Fruit fly (Drosophila melanogaster): ENCODE measurements around the gene goe.

goe gene

DNA sequence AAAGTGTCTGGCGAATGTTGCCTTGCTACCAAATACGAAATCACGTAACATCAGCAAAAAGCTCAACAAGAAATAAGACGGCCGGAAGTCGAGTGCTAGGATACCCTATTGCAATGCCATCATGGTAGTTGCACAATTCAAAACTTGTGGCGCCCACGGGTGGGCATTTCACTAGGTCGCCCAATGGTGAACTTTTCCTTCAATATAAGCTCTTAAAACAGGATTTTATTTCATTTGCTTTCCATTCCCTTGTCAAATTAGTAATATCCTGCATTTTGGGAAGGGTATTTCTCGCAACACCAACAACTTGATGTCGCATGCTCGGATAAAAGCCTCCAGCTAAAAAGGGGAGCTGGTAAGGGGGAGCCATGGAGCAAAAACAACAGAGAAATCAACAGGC, 9.8 kb upstream of the goe start:
- TF ChIP-seq h (optimal IDR thresholded peaks at IDR 0.05) = no peak
- TF ChIP-seq Myc (optimal IDR thresholded peaks at IDR 0.05) = no peak
- TF ChIP-seq ttk (optimal IDR thresholded peaks at IDR 0.05) = no peak
- no peak for TF ChIP-seq insv (optimal IDR thresholded peaks at IDR 0.05)
- TF ChIP-seq psq (optimal IDR thresholded peaks at IDR 0.05) = no peak
- no peak for TF ChIP-seq Sin3A (optimal IDR thresholded peaks at IDR 0.05)

DNA sequence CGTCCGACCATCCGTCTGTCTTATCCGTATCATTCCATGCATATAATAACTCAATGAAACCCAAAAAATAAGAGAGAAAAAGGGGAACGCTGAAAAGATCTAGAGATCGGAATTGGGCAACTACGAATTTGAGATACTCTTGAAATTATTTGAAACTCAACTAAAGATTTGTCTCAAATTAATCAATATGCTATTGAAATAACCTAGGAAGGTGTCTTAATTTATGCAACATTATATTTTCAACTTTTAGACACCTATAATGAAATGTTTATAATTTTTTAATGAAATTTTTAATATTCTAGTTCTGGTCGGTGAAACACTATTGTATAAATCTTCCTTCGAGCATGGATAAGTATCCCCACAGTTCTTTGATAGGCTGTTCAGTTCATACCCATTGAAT, 8.8 kb upstream of the goe start:
- no peak for TF ChIP-seq Myc (optimal IDR thresholded peaks at IDR 0.05)
- no peak for TF ChIP-seq Sin3A (optimal IDR thresholded peaks at IDR 0.05)
- no peak for TF ChIP-seq psq (optimal IDR thresholded peaks at IDR 0.05)
- no peak for TF ChIP-seq ttk (optimal IDR thresholded peaks at IDR 0.05)
- TF ChIP-seq insv (optimal IDR thresholded peaks at IDR 0.05) = no peak
- TF ChIP-seq h (optimal IDR thresholded peaks at IDR 0.05) = no peak

DNA sequence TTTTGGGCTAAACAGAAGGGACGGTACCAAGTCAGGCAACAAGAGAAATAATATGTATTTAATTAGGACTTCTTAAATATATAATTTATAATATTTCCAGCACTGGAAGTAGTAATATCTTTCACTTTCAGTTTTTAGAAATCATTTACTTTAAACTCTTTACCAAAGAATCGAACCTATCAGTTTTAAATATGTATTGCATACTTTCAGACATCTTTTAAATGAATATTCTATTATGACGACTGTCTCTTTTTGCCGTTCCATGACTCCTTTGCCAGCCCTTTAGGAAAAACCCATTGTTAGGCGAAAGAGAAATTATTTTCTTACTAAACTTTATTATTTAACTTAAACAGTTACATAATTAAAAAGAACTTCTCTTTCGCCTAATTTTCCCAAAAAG, 5.9 kb upstream of the goe start:
- TF ChIP-seq Sin3A (optimal IDR thresholded peaks at IDR 0.05) = no peak
- TF ChIP-seq ttk (optimal IDR thresholded peaks at IDR 0.05) = no peak
- no peak for TF ChIP-seq psq (optimal IDR thresholded peaks at IDR 0.05)
- no peak for TF ChIP-seq Myc (optimal IDR thresholded peaks at IDR 0.05)
- no peak for TF ChIP-seq h (optimal IDR thresholded peaks at IDR 0.05)
- no peak for TF ChIP-seq insv (optimal IDR thresholded peaks at IDR 0.05)

DNA sequence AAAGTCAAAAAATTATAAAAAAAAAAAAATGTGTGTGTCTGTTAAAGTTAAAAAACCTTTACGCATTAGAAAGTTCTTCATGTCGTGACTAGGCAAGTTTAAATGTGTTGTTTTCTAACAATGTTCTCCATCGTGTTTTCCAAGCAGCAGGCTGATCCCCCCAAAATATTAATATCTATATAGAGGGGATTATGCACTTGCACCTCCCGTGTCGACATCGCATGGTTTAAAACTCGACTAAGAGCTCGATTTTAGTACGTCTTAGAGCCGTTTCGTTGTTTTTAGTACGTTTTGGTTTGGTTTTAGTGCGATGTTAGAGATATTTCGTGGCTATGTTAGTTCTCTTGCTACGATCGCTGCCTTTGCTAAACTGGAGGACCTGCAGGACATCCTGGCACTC, 1.4 kb upstream of the goe start:
- TF ChIP-seq insv (optimal IDR thresholded peaks at IDR 0.05) (no peak), ttk (optimal IDR thresholded peaks at IDR 0.05) (no peak), Sin3A (optimal IDR thresholded peaks at IDR 0.05) (no peak), psq (optimal IDR thresholded peaks at IDR 0.05) (no peak)

DNA sequence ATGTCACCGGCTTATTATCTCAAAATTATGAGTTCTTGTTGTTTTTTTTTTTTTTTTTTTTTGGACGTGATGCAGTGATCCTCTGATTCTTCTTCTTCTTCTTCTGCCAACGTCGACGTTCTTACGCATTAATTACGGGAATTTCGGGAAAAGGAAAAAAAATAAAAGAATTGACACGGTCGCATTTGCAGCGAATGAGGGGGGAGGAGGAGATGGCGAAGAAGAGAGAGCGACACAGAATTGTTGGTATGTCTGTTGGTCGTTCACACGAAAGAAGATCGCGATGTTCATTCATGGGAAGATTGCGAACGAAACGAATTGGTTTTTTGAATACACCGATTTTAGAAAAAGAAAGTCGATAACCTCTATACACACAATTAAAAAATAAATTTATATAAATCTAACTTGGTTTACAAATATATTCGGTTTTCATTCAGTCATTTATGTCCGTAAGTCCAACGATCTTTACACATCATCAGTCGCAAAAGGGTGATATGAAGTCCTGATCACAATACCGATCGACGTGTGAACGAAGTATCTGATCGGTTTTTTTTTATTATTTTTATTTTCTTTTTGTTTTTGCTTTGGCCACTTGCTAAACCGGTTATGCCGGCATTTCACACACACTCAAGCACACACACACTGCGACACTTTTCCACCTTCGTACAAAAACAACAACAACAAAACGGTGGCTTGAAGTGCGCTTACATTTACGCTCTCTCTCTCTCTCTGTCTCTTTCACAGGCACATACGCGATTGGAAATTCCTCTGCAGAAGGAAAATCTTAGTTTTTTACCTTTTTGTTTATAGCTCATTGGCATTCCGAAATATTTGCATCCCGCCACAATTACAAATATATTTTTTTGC, 765 bp downstream of the goe start:
- no peak for TF ChIP-seq ttk (optimal IDR thresholded peaks at IDR 0.05)
- TF ChIP-seq h (optimal IDR thresholded peaks at IDR 0.05) = no peak
- no peak for TF ChIP-seq insv (optimal IDR thresholded peaks at IDR 0.05)
- TF ChIP-seq psq (optimal IDR thresholded peaks at IDR 0.05) = no peak
- TF ChIP-seq Sin3A (optimal IDR thresholded peaks at IDR 0.05) = no peak
- TF ChIP-seq Myc (optimal IDR thresholded peaks at IDR 0.05) = no peak

DNA sequence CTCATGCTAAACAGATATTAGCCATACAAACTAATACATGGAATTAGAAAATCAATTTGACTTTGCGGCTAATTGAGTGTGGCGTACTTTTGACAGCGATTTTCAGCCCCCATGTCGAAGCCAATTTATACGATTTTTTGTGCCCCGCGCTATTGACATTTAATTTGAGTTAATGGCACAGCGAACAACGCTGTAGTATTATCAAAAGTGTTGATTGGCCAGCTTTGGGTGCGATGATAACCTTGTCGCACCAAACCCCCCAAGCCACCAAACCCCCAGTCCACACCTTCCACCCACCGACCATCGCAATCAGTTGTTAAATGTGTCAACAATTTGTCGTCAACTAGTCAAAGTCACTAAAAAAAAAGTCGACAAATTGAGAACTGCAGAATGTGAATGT, 2.4 kb downstream of the goe start:
- no peak for TF ChIP-seq ttk (optimal IDR thresholded peaks at IDR 0.05)
- no peak for TF ChIP-seq insv (optimal IDR thresholded peaks at IDR 0.05)
- no peak for TF ChIP-seq h (optimal IDR thresholded peaks at IDR 0.05)
- no peak for TF ChIP-seq Myc (optimal IDR thresholded peaks at IDR 0.05)
- no peak for TF ChIP-seq psq (optimal IDR thresholded peaks at IDR 0.05)
- TF ChIP-seq Sin3A (optimal IDR thresholded peaks at IDR 0.05) = no peak

DNA sequence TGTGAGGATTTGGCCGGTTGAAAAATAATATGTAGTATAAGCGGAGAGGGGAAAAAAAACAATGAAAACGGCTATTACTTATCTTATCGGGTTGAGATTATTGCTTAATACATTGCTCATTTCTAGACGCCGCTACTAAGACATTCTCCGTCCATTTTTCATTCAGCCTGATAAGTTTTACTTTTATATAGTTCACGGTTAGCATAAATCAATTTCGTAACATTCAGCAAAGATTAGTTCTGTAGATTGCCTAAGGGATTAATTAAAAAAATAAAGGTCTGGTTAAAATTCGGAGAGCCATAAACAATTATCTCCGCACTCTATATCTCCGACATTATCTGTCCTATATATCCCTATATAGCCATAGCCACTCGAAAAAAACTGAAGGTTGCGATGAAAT, 4.2 kb downstream of the goe start:
- no peak for TF ChIP-seq Myc (optimal IDR thresholded peaks at IDR 0.05)
- TF ChIP-seq psq (optimal IDR thresholded peaks at IDR 0.05) = no peak
- no peak for TF ChIP-seq h (optimal IDR thresholded peaks at IDR 0.05)
- no peak for TF ChIP-seq insv (optimal IDR thresholded peaks at IDR 0.05)
- no peak for TF ChIP-seq Sin3A (optimal IDR thresholded peaks at IDR 0.05)
- TF ChIP-seq ttk (optimal IDR thresholded peaks at IDR 0.05) = no peak

DNA sequence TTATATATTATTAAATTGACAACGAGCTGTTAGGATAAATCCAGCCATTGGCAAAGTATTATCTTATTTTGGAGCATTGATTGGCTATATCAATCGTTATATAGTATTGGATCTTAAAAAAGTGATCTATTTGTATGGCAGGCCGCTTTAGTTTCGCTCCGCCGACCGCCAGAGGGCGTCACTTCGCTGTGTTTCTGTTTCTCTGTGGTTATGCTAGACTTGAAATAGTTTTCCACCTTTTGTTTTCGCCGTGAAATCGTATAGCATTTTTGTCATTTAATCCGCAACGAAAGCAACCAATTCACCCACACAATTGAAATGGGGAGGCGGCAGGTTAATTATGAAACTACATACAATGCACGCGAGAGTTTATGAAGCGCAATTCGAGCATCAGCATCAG, 4.9 kb downstream of the goe start:
- no peak for TF ChIP-seq ttk (optimal IDR thresholded peaks at IDR 0.05)
- TF ChIP-seq insv (optimal IDR thresholded peaks at IDR 0.05) = no peak
- TF ChIP-seq h (optimal IDR thresholded peaks at IDR 0.05) = peak; percentile 4
- no peak for TF ChIP-seq Myc (optimal IDR thresholded peaks at IDR 0.05)
- no peak for TF ChIP-seq psq (optimal IDR thresholded peaks at IDR 0.05)
- TF ChIP-seq Sin3A (optimal IDR thresholded peaks at IDR 0.05) = no peak

DNA sequence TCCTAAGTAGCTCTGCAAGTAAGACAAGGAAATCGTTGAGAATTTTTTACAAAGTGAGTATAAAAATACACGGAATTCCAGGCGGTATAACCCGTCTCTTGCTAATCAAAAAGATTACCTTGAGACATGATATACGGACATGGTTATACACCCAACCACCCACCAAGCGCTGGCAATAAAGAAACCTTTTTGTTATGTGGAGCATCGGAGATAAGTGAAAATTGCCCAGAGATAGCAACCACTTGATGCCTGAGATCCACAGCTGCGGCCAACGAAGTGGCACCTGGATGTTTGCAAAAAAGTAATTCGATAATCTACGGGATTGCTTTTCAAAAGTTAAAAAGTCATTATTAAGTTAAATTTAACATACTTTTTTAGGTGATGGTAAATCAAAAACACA, 5.8 kb downstream of the goe start:
- TF ChIP-seq ttk (optimal IDR thresholded peaks at IDR 0.05) (no peak), Sin3A (optimal IDR thresholded peaks at IDR 0.05) (no peak), Myc (optimal IDR thresholded peaks at IDR 0.05) (no peak), insv (optimal IDR thresholded peaks at IDR 0.05) (no peak), h (optimal IDR thresholded peaks at IDR 0.05) (no peak), psq (optimal IDR thresholded peaks at IDR 0.05) (no peak)

DNA sequence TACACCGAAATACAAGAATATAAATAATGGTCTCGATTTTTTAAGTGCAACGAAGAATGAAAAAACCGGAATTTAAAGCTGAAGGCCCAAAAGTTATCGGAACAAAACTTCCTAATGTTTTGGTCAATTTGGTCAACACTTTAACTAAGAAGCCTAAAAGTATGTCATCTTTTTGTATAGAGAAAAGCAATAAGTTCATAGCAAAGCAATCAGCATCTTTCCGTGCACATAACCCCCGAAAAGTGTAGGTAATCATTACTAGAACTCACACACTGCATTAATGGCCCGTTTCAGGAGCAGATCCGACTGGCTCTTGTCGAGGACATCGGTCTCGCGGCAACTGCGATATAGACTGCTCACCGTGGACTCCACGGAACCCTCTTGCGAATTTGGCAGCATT, 7.4 kb downstream of the goe start:
- TF ChIP-seq psq (optimal IDR thresholded peaks at IDR 0.05) = no peak
- TF ChIP-seq insv (optimal IDR thresholded peaks at IDR 0.05) = no peak
- TF ChIP-seq ttk (optimal IDR thresholded peaks at IDR 0.05) = no peak
- no peak for TF ChIP-seq Sin3A (optimal IDR thresholded peaks at IDR 0.05)
- TF ChIP-seq Myc (optimal IDR thresholded peaks at IDR 0.05) = no peak
- no peak for TF ChIP-seq h (optimal IDR thresholded peaks at IDR 0.05)

DNA sequence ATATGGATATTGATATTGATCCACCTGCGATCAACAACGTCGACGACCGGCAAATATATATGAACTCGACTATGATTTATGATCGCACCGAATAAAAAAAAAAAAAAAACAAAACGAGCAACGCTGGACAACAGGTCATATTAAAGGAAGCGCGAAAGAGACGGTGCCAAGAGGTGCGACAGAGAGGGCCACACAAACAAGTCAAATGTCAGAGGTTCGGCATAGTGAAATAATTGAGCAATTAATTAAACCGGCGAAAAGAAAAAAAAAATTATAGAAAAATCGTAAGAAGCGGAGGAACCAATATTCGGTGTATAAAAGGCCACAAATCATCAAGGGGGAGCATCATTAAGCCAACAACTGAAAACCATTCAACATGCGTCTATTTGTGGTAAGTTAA, 9.2 kb downstream of the goe start, which contains the start of gene Twdlalpha:
TSS of gene Twdlalpha (plus strand) at position 301 of the 400 bp plus-strand sequence.
- TF ChIP-seq Sin3A (optimal IDR thresholded peaks at IDR 0.05) = no peak
- TF ChIP-seq insv (optimal IDR thresholded peaks at IDR 0.05) = no peak
- no peak for TF ChIP-seq h (optimal IDR thresholded peaks at IDR 0.05)
- no peak for TF ChIP-seq Myc (optimal IDR thresholded peaks at IDR 0.05)
- no peak for TF ChIP-seq ttk (optimal IDR thresholded peaks at IDR 0.05)
- no peak for TF ChIP-seq psq (optimal IDR thresholded peaks at IDR 0.05)

DNA sequence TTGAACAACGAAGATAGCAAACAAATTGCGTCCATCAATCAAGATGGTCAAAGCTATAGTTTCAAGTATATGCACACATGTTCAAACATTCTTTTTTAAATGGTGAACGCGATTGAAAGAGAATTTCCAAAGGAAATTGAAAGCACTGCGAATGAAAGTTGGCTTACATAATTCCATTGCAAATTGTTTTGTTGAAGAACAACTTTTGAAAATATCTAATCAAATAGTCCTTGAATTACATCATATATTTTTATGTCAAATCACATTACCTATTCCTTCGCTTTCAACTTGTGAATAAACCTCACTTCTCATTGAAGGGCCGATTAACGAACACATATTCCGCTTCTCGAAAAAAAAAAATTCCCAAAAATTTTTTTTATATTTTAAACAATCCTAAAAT, 11.1 kb downstream of the goe start, which contains the start of gene CG32568:
TSS of gene CG32568 (plus strand) at position 301 of the 400 bp plus-strand sequence.
- TF ChIP-seq psq (optimal IDR thresholded peaks at IDR 0.05) (no peak), Myc (optimal IDR thresholded peaks at IDR 0.05) (no peak), insv (optimal IDR thresholded peaks at IDR 0.05) (no peak), h (optimal IDR thresholded peaks at IDR 0.05) (no peak), Sin3A (optimal IDR thresholded peaks at IDR 0.05) (no peak), ttk (optimal IDR thresholded peaks at IDR 0.05) (no peak)

DNA sequence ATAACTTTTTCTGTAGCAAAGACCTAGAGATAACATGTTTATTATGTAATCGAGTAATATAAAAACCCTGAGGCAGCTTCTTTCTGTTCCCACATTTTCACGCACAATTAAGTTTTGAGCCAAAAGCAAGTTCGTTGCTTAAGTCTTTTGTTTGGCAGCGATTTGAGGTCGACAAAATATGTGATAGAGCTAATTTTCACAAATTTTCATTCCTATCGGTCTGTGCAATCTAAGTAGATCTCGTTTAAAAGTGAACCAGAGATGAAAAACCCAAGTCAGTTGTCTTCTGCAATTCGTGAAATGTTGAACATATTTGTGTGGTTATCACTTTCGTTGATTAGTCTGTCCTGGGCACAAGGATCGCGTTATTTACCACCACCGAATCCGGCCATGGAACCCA, 13.8 kb downstream of the goe start, which contains the start of gene TwdlZ:
TSS of gene TwdlZ (plus strand) at position 301 of the 400 bp plus-strand sequence.
- TF ChIP-seq insv (optimal IDR thresholded peaks at IDR 0.05) (no peak), Sin3A (optimal IDR thresholded peaks at IDR 0.05) (no peak), ttk (optimal IDR thresholded peaks at IDR 0.05) (no peak), h (optimal IDR thresholded peaks at IDR 0.05) (no peak), Myc (optimal IDR thresholded peaks at IDR 0.05) (no peak)
